Worm (Caenorhabditis elegans) whole organism, L1 larva: Measurements from ENCODE around the gene cls-1.
A peak's percentile ranks its signal among the peaks of the same experiment; 100 is the strongest.

Experiments used
- C34B4.2 ChIP-seq: sonication (generic microtip); optimal IDR thresholded peaks from 2 replicates; lab custom pipeline; 2017; ENCODE audit warnings: mild to moderate bottlenecking, missing genetic modification characterization, missing compliant biosample characterization
- aha-1 ChIP-seq: fragments of 150-350 bp; optimal IDR thresholded peaks from 2 replicates; lab custom pipeline; 2014; ENCODE audit warnings: missing biosample characterization, missing genetic modification characterization
- aly-2 ChIP-seq: fragments of 150-350 bp; optimal IDR thresholded peaks from 2 replicates; lab custom pipeline; 2014; ENCODE audit warnings: missing biosample characterization, missing genetic modification characterization
- blmp-1 ChIP-seq: fragments of 150-350 bp; optimal IDR thresholded peaks from 2 replicates; lab custom pipeline; 2014; ENCODE audit warnings: missing biosample characterization, missing genetic modification characterization
- ceh-90 ChIP-seq: sonication (generic microtip); optimal IDR thresholded peaks from 2 replicates; lab custom pipeline; 2016; ENCODE audit warnings: missing genetic modification characterization, missing compliant biosample characterization
- egl-13 ChIP-seq: sonication (generic microtip); optimal IDR thresholded peaks from 2 replicates; lab custom pipeline; 2016; ENCODE audit warnings: missing genotype, missing genetic modification reagents, missing genetic modification characterization, missing compliant biosample characterization
- elt-2 ChIP-seq: sonication (generic microtip); optimal IDR thresholded peaks from 2 replicates; lab custom pipeline; 2016; ENCODE audit warnings: missing genetic modification characterization, mild to moderate bottlenecking, inconsistent platforms, missing compliant biosample characterization, missing genetic modification reagents
- fkh-4 ChIP-seq: sonication (generic microtip); optimal IDR thresholded peaks from 2 replicates; lab custom pipeline; 2016; ENCODE audit warnings: missing compliant biosample characterization, missing genetic modification characterization, borderline replicate concordance
- fkh-8 ChIP-seq: sonication (generic microtip); optimal IDR thresholded peaks from 2 replicates; lab custom pipeline; 2016; ENCODE audit warnings: mild to moderate bottlenecking, missing genetic modification characterization, missing compliant biosample characterization
- grh-1 ChIP-seq: fragments of 200-800 bp; sonication (Bioruptor generic); IDR thresholded peaks from 2 replicates; pipeline ENCODE4 v1.3.6; 2022; ENCODE audit warnings: missing genetic modification reagents, missing genetic modification characterization, missing compliant biosample characterization
- hlh-4 ChIP-seq: sonication (generic microtip); optimal IDR thresholded peaks from 2 replicates; lab custom pipeline; 2016; ENCODE audit warnings: mild to moderate bottlenecking, missing genetic modification characterization, missing compliant biosample characterization
- irx-1 ChIP-seq: sonication (generic microtip); optimal IDR thresholded peaks from 2 replicates; lab custom pipeline; 2016; ENCODE audit warnings: missing genetic modification characterization, missing compliant biosample characterization
- lin-13 ChIP-seq: fragments of 150-350 bp; optimal IDR thresholded peaks from 2 replicates; lab custom pipeline; 2014; ENCODE audit warnings: missing biosample characterization, missing genetic modification reagents, missing genetic modification characterization
- lin-14 ChIP-seq: fragments of 200-800 bp; sonication (Bioruptor generic); optimal IDR thresholded peaks from 2 replicates; lab custom pipeline; 2018; ENCODE audit warnings: mild to moderate bottlenecking, missing genetic modification characterization, moderate library complexity, missing compliant biosample characterization
- lin-35 ChIP-seq, 2 experiments: fragments of 150-350 bp; optimal IDR thresholded peaks; 2 replicates each; lab custom pipeline; 2014; ENCODE audit warnings: missing biosample characterization in 2 of 2, missing genetic modification characterization in 2 of 2, missing genetic modification reagents in 2 of 2
- mdl-1 ChIP-seq, 2 experiments: fragments of 150-350 bp; optimal IDR thresholded peaks; 2 replicates each; lab custom pipeline; 2014 to 2017; ENCODE audit warnings: missing biosample characterization in 2 of 2, missing genetic modification characterization in 2 of 2, inconsistent platforms in 1 of 2
- mef-2 ChIP-seq: fragments of 150-350 bp; optimal IDR thresholded peaks from 2 replicates; lab custom pipeline; 2014; ENCODE audit warnings: missing biosample characterization, missing genetic modification characterization
- mep-1 ChIP-seq: fragments of 150-350 bp; optimal IDR thresholded peaks from 2 replicates; lab custom pipeline; 2014; ENCODE audit warnings: missing biosample characterization, missing genetic modification characterization
- nhr-11 ChIP-seq: fragments of 150-350 bp; optimal IDR thresholded peaks from 2 replicates; lab custom pipeline; 2014; ENCODE audit warnings: missing biosample characterization, missing genetic modification characterization
- nhr-47 ChIP-seq: sonication (generic microtip); optimal IDR thresholded peaks from 2 replicates; lab custom pipeline; 2016; ENCODE audit warnings: mild to moderate bottlenecking, missing genetic modification characterization, moderate library complexity, missing compliant biosample characterization
- pax-3 ChIP-seq: fragments of 200-800 bp; sonication (Bioruptor generic); optimal IDR thresholded peaks from 2 replicates; lab custom pipeline; 2018; ENCODE audit warnings: mild to moderate bottlenecking, missing genetic modification characterization, moderate library complexity, missing compliant biosample characterization
- pqm-1 ChIP-seq: sonication (generic microtip); optimal IDR thresholded peaks from 3 replicates; lab custom pipeline; 2017; ENCODE audit warnings: missing biosample characterization, missing genetic modification characterization
- snpc-4 ChIP-seq: fragments of 150-350 bp; optimal IDR thresholded peaks from 2 replicates; lab custom pipeline; 2014; ENCODE audit warnings: missing biosample characterization, missing genetic modification characterization
- snu-23 ChIP-seq: sonication (generic microtip); optimal IDR thresholded peaks from 2 replicates; lab custom pipeline; 2016; ENCODE audit warnings: missing genetic modification characterization, missing compliant biosample characterization
- sup-37 ChIP-seq: fragments of 200-800 bp; sonication (Bioruptor generic); optimal IDR thresholded peaks from 2 replicates; lab custom pipeline; 2018; ENCODE audit warnings: mild to moderate bottlenecking, missing genetic modification characterization, missing compliant biosample characterization
- unc-130 ChIP-seq: fragments of 150-350 bp; optimal IDR thresholded peaks from 2 replicates; lab custom pipeline; 2017; ENCODE audit warnings: missing biosample characterization, missing genetic modification characterization, inconsistent platforms
- unc-30 ChIP-seq: sonication (generic microtip); optimal IDR thresholded peaks from 2 replicates; lab custom pipeline; 2017; ENCODE audit warnings: missing biosample characterization, missing genetic modification characterization
- unc-62 ChIP-seq: fragments of 150-350 bp; optimal IDR thresholded peaks from 2 replicates; lab custom pipeline; 2014; ENCODE audit warnings: missing biosample characterization, missing genetic modification reagents, missing genetic modification characterization
- unc-86 ChIP-seq: sonication (generic microtip); optimal IDR thresholded peaks from 2 replicates; lab custom pipeline; 2016; ENCODE audit warnings: missing genetic modification characterization, missing compliant biosample characterization
- xbp-1 ChIP-seq: sonication (generic microtip); optimal IDR thresholded peaks from 2 replicates; lab custom pipeline; 2016; ENCODE audit warnings: missing genetic modification characterization, missing compliant biosample characterization
- zag-1 ChIP-seq: fragments of 150-350 bp; optimal IDR thresholded peaks from 2 replicates; lab custom pipeline; 2014; ENCODE audit warnings: missing biosample characterization, missing genetic modification characterization
- zip-4 ChIP-seq: fragments of 200-800 bp; sonication (Bioruptor generic); optimal IDR thresholded peaks from 2 replicates; lab custom pipeline; 2018; ENCODE audit warnings: mild to moderate bottlenecking, missing genetic modification characterization, moderate library complexity, missing compliant biosample characterization
- ztf-11 ChIP-seq, 2 experiments: sonication (generic microtip); optimal IDR thresholded peaks; 2 replicates each; lab custom pipeline; 2016 to 2017; ENCODE audit warnings: missing genetic modification characterization in 2 of 2, missing biosample characterization in 1 of 2, missing compliant biosample characterization in 1 of 2
- ztf-4 ChIP-seq: fragments of 150-350 bp; optimal IDR thresholded peaks from 2 replicates; lab custom pipeline; 2014; ENCODE audit warnings: missing biosample characterization, missing genetic modification characterization

cls-1 gene

ce11 chrIII:7490061-7490460 lies 17.9 kb upstream of the cls-1 start:
- TF ChIP-seq blmp-1 (tag; lab: Kevin White, UChicago) = peak; percentile 82
- TF ChIP-seq unc-86 (tag; lab: Kevin White, UChicago) = no peak

- TF ChIP-seq xbp-1 (tag; lab: Kevin White, UChicago) = no peak
- no peak for TF ChIP-seq aly-2
- no peak for TF ChIP-seq unc-30
- TF ChIP-seq C34B4.2 (tag; lab: Kevin White, UChicago) = no peak
- no peak for TF ChIP-seq pax-3 (tag; lab: Kevin White, UChicago)
- no peak for TF ChIP-seq unc-62 (GFP tag; lab: Kevin White, UChicago)
- TF ChIP-seq lin-14 (GFP tag; lab: Kevin White, UChicago) = no peak
- no peak for TF ChIP-seq lin-13
- no peak for TF ChIP-seq aha-1 (tag; lab: Kevin White, UChicago)
- TF ChIP-seq mep-1 = no peak
Measured at ce11 chrIII:7491931-7492330, 16.0 kb upstream of the cls-1 start.

- no peak for TF ChIP-seq lin-14 (GFP tag; lab: Kevin White, UChicago)
- no peak for TF ChIP-seq unc-130 (tag; lab: Kevin White, UChicago)
- no peak for TF ChIP-seq hlh-4 (tag; lab: Kevin White, UChicago)
- TF ChIP-seq blmp-1 (tag; lab: Kevin White, UChicago) = peak; percentile 96
- TF ChIP-seq snu-23 (GFP tag; lab: Kevin White, UChicago) = no peak
- no peak for TF ChIP-seq lin-35 (GFP tag; optimal IDR thresholded peaks at IDR 0.05; lab: Kevin White, UChicago)
- peak; percentile 57 for TF ChIP-seq aly-2
- TF ChIP-seq irx-1 (tag; lab: Kevin White, UChicago) = no peak
- no peak for TF ChIP-seq ceh-90
- TF ChIP-seq unc-62 (GFP tag; lab: Kevin White, UChicago) = no peak
- TF ChIP-seq snpc-4 = no peak
- TF ChIP-seq fkh-4 (tag; lab: Kevin White, UChicago) = no peak
- TF ChIP-seq ztf-11 (tag; optimal IDR thresholded peaks at IDR 0.05; lab: Kevin White, UChicago) = no peak
- TF ChIP-seq nhr-11 (tag; lab: Kevin White, UChicago) = no peak
- no peak for TF ChIP-seq sup-37 (GFP tag; lab: Kevin White, UChicago)
Measured at ce11 chrIII:7494850-7495314, 13.1 kb upstream of the cls-1 start.

- no peak for TF ChIP-seq pqm-1 (tag; lab: Kevin White, UChicago)
- TF ChIP-seq egl-13 (tag; lab: Kevin White, UChicago) = no peak
- no peak for TF ChIP-seq lin-13
- no peak for TF ChIP-seq nhr-11 (tag; lab: Kevin White, UChicago)
- TF ChIP-seq ztf-4 (tag; lab: Kevin White, UChicago) = no peak
- TF ChIP-seq snpc-4 = no peak
- TF ChIP-seq fkh-8 (tag; lab: Kevin White, UChicago) = no peak
- TF ChIP-seq mep-1 = no peak
- TF ChIP-seq elt-2 (tag; lab: Kevin White, UChicago) = no peak
- no peak for TF ChIP-seq zip-4 (GFP tag; lab: Kevin White, UChicago)
- TF ChIP-seq mdl-1 (tag; optimal IDR thresholded peaks at IDR 0.05; lab: Kevin White, UChicago) = no peak
- no peak for TF ChIP-seq mef-2 (tag; lab: Kevin White, UChicago)
- no peak for TF ChIP-seq zag-1 (tag; lab: Kevin White, UChicago)
- TF ChIP-seq unc-86 (tag; lab: Kevin White, UChicago) = no peak
- no peak for TF ChIP-seq snu-23 (GFP tag; lab: Kevin White, UChicago)
- no peak for TF ChIP-seq nhr-47 (tag; lab: Kevin White, UChicago)
- TF ChIP-seq C34B4.2 (tag; lab: Kevin White, UChicago) = no peak
- no peak for TF ChIP-seq grh-1 (GFP tag; lab: Robert Waterston, UW)
Measured at ce11 chrIII:7495616-7496146, 12.3 kb upstream of the cls-1 start.
